Fruit fly (Drosophila melanogaster) whole organism, embryonic: Measurements from ENCODE around the gene CG6012.

Source experiments
- Ada2b ChIP-seq: fragments of 200-800 bp; sonication (Bioruptor generic); IDR thresholded peaks from 2 replicates; pipeline ENCODE4 v1.3.6; 2022; ENCODE audit warnings: missing biosample characterization, missing genetic modification characterization
- B-H2 ChIP-seq: fragments of 200-800 bp; sonication (Bioruptor generic); optimal IDR thresholded peaks from 2 replicates; lab custom pipeline; 2018; ENCODE audit warnings: missing biosample characterization, mild to moderate bottlenecking, missing genetic modification characterization
- Bdp1 ChIP-seq: fragments of 200-800 bp; sonication (Bioruptor generic); optimal IDR thresholded peaks from 3 replicates; lab custom pipeline; 2016; ENCODE audit warnings: missing biosample characterization, missing genetic modification characterization
- BtbVII ChIP-seq: fragments of 200-800 bp; sonication (Bioruptor generic); optimal IDR thresholded peaks from 3 replicates; lab custom pipeline; 2017; ENCODE audit warnings: missing biosample characterization, mild to moderate bottlenecking, missing genetic modification characterization
- CG1024 ChIP-seq: fragments of 200-800 bp; sonication (Bioruptor generic); IDR thresholded peaks from 2 replicates; pipeline ENCODE4 v1.3.6; 2022; ENCODE audit warnings: missing biosample characterization, missing genetic modification characterization
- CG10462 ChIP-seq: fragments of 200-800 bp; sonication (Bioruptor generic); optimal IDR thresholded peaks from 2 replicates; lab custom pipeline; 2016; ENCODE audit warnings: missing biosample characterization, missing genetic modification characterization
- CG11560 ChIP-seq: fragments of 200-800 bp; sonication (Bioruptor generic); IDR thresholded peaks from 3 replicates; pipeline ENCODE4 v1.3.6; 2022; ENCODE audit warnings: missing biosample characterization, missing genetic modification characterization
- CG12299 ChIP-seq: fragments of 200-800 bp; sonication (Bioruptor generic); optimal IDR thresholded peaks from 2 replicates; lab custom pipeline; 2018; ENCODE audit warnings: missing biosample characterization, mild to moderate bottlenecking, missing genetic modification characterization
- CG12659 ChIP-seq: fragments of 200-800 bp; sonication (Bioruptor generic); optimal IDR thresholded peaks from 3 replicates; lab custom pipeline; 2017; ENCODE audit warnings: mild to moderate bottlenecking, missing biosample characterization, missing genetic modification reagents, missing genetic modification characterization
- CG13894 ChIP-seq: fragments of 200-800 bp; sonication (Bioruptor generic); optimal IDR thresholded peaks from 3 replicates; lab custom pipeline; 2018; ENCODE audit warnings: missing biosample characterization, mild to moderate bottlenecking, missing genetic modification characterization, moderate library complexity
- CG14014 ChIP-seq: fragments of 200-800 bp; sonication (Bioruptor generic); IDR thresholded peaks from 2 replicates; pipeline ENCODE4 v1.3.6; 2022; ENCODE audit warnings: missing biosample characterization, missing genetic modification characterization
- CG16863 ChIP-seq: fragments of 200-800 bp; sonication (Bioruptor generic); optimal IDR thresholded peaks from 3 replicates; lab custom pipeline; 2016; ENCODE audit warnings: missing biosample characterization, missing genetic modification characterization
- CG17912 ChIP-seq: fragments of 200-800 bp; sonication (Bioruptor generic); optimal IDR thresholded peaks from 2 replicates; lab custom pipeline; 2018; ENCODE audit warnings: missing biosample characterization, mild to moderate bottlenecking, missing genetic modification characterization
- CG18011 ChIP-seq: fragments of 200-800 bp; sonication (Bioruptor generic); optimal IDR thresholded peaks from 2 replicates; lab custom pipeline; 2017; ENCODE audit warnings: missing biosample characterization, missing genetic modification characterization, mild to moderate bottlenecking, moderate library complexity, missing genotype
- CG32532 ChIP-seq: fragments of 200-800 bp; sonication (Bioruptor generic); IDR thresholded peaks from 2 replicates; pipeline ENCODE4 v1.3.6; 2022; ENCODE audit warnings: missing biosample characterization, missing genetic modification characterization
- CG4404 ChIP-seq: fragments of 200-800 bp; sonication (Bioruptor generic); IDR thresholded peaks from 2 replicates; pipeline ENCODE4 v1.3.6; 2022; ENCODE audit warnings: missing biosample characterization, missing genetic modification characterization
- CG4617 ChIP-seq: fragments of 200-800 bp; sonication (Bioruptor generic); optimal IDR thresholded peaks from 3 replicates; lab custom pipeline; 2016; ENCODE audit warnings: missing biosample characterization, missing genetic modification characterization, borderline replicate concordance
- CG7839 ChIP-seq: fragments of 200-800 bp; sonication (Bioruptor generic); optimal IDR thresholded peaks from 3 replicates; lab custom pipeline; 2018; ENCODE audit warnings: missing biosample characterization, mild to moderate bottlenecking, missing genetic modification characterization, moderate library complexity
- CG8924 ChIP-seq: fragments of 200-800 bp; optimal IDR thresholded peaks from 3 replicates; lab custom pipeline; 2019; ENCODE audit warnings: missing biosample characterization, mild to moderate bottlenecking, missing genetic modification characterization, moderate library complexity
- CkIIα-i1 ChIP-seq: fragments of 200-800 bp; sonication (Bioruptor generic); IDR thresholded peaks from 2 replicates; pipeline ENCODE4 v1.3.6; 2022; ENCODE audit warnings: missing biosample characterization, missing genetic modification characterization
- D ChIP-seq, 2 experiments: fragments of 200-800 bp in 1 of 2; fragments of >200 bp in 1 of 2; sonication (Bioruptor generic) in 1 of 2; optimal IDR thresholded peaks; 2 replicates in 1 of 2; 3 replicates in 1 of 2; lab custom pipeline; 2017; ENCODE audit warnings: mild to moderate bottlenecking in 1 of 2, missing biosample characterization in 1 of 2, missing genetic modification characterization in 1 of 2, missing genetic modification reagents in 1 of 2
- D19A ChIP-seq: fragments of 200-800 bp; optimal IDR thresholded peaks from 3 replicates; lab custom pipeline; 2019; ENCODE audit warnings: missing biosample characterization, mild to moderate bottlenecking, missing genetic modification characterization, moderate library complexity
- Dbx ChIP-seq: fragments of 200-800 bp; sonication (Bioruptor generic); IDR thresholded peaks from 3 replicates; pipeline ENCODE4 v1.3.6; 2022; ENCODE audit warnings: missing biosample characterization, missing genetic modification characterization
- Hey ChIP-seq: fragments of 200-800 bp; sonication (Bioruptor generic); optimal IDR thresholded peaks from 3 replicates; lab custom pipeline; 2018; ENCODE audit warnings: missing biosample characterization, mild to moderate bottlenecking, missing genetic modification characterization
- Hmx ChIP-seq: fragments of 200-800 bp; sonication (Bioruptor generic); optimal IDR thresholded peaks from 2 replicates; lab custom pipeline; 2016; ENCODE audit warnings: missing biosample characterization, missing genetic modification characterization
- Nf-YB ChIP-seq: fragments of 200-800 bp; sonication (Bioruptor generic); optimal IDR thresholded peaks from 3 replicates; lab custom pipeline; 2019; ENCODE audit warnings: missing biosample characterization, mild to moderate bottlenecking, missing genetic modification characterization, moderate library complexity
- Rx ChIP-seq: fragments of 200-800 bp; sonication (Bioruptor generic); IDR thresholded peaks from 2 replicates; pipeline ENCODE4 v1.3.6; 2022; ENCODE audit warnings: missing biosample characterization, missing genetic modification characterization
- Side ChIP-seq: fragments of 200-800 bp; sonication (Bioruptor generic); optimal IDR thresholded peaks from 2 replicates; lab custom pipeline; 2016; ENCODE audit warnings: missing biosample characterization, missing genetic modification characterization
- Ssrp ChIP-seq: fragments of 200-800 bp; sonication (Bioruptor generic); optimal IDR thresholded peaks from 2 replicates; lab custom pipeline; 2018; ENCODE audit warnings: missing biosample characterization, mild to moderate bottlenecking, missing genetic modification characterization, moderate library complexity
- Stat92E ChIP-seq, 3 experiments: fragments of >200 bp in 2 of 3; fragments of 200-800 bp in 1 of 3; sonication (Bioruptor generic) in 1 of 3; optimal IDR thresholded peaks; 2 replicates each; lab custom pipeline; 2017 to 2019; ENCODE audit warnings: missing biosample characterization in 3 of 3, missing genetic modification characterization in 3 of 3, mild to moderate bottlenecking in 1 of 3, moderate library complexity in 1 of 3
- TFAM ChIP-seq: fragments of 200-800 bp; sonication (Bioruptor generic); optimal IDR thresholded peaks from 2 replicates; lab custom pipeline; 2017; ENCODE audit warnings: missing biosample characterization, missing genetic modification characterization, inconsistent platforms
- ara ChIP-seq: fragments of 200-800 bp; sonication (Bioruptor generic); IDR thresholded peaks from 2 replicates; pipeline ENCODE4 v1.3.6; 2022; ENCODE audit warnings: missing biosample characterization, missing genetic modification characterization
- az2 ChIP-seq: fragments of 200-800 bp; sonication (Bioruptor generic); optimal IDR thresholded peaks from 3 replicates; lab custom pipeline; 2016; ENCODE audit warnings: missing biosample characterization, missing genetic modification characterization
- dati ChIP-seq: fragments of 200-800 bp; sonication (Bioruptor generic); IDR thresholded peaks from 2 replicates; pipeline ENCODE4 v1.3.6; 2022; ENCODE audit warnings: missing biosample characterization, missing genetic modification characterization
- dimm ChIP-seq: fragments of 200-800 bp; sonication (Bioruptor generic); IDR thresholded peaks from 2 replicates; pipeline ENCODE4 v1.3.6; 2022; ENCODE audit warnings: missing biosample characterization, missing genetic modification characterization
- esg ChIP-seq: fragments of 200-800 bp; sonication (Bioruptor generic); conservative IDR thresholded peaks from 2 replicates; pipeline ENCODE4 v1.3.6; 2022; ENCODE audit warnings: missing biosample characterization, missing genetic modification characterization
- eve ChIP-seq, 2 experiments: fragments of >200 bp; optimal IDR thresholded peaks; 2 replicates each; lab custom pipeline; 2017; ENCODE audit warnings: missing biosample characterization in 2 of 2, missing genetic modification characterization in 2 of 2
- exex ChIP-seq: fragments of 200-800 bp; sonication (Bioruptor generic); optimal IDR thresholded peaks from 4 replicates; lab custom pipeline; 2018; ENCODE audit warnings: missing biosample characterization, mild to moderate bottlenecking, missing genetic modification characterization, moderate library complexity
- ftz-f1 ChIP-seq: fragments of 200-800 bp; sonication (Bioruptor generic); optimal IDR thresholded peaks from 2 replicates; lab custom pipeline; 2016; ENCODE audit warnings: missing biosample characterization, missing genetic modification characterization
- gt ChIP-seq: fragments of 200-800 bp; sonication (Bioruptor generic); IDR thresholded peaks from 2 replicates; pipeline ENCODE4 v1.3.6; 2022; ENCODE audit warnings: missing biosample characterization, missing genetic modification characterization
- her ChIP-seq: fragments of 200-800 bp; sonication (Bioruptor generic); optimal IDR thresholded peaks from 2 replicates; lab custom pipeline; 2016; ENCODE audit warnings: missing biosample characterization, missing genetic modification characterization
- lab ChIP-seq: fragments of 200-800 bp; sonication (Bioruptor generic); optimal IDR thresholded peaks from 3 replicates; lab custom pipeline; 2017; ENCODE audit warnings: missing biosample characterization, missing genetic modification characterization, mild to moderate bottlenecking, moderate library complexity, missing genetic modification reagents
- lbe ChIP-seq: fragments of 200-800 bp; sonication (Bioruptor generic); optimal IDR thresholded peaks from 2 replicates; lab custom pipeline; 2016; ENCODE audit warnings: missing biosample characterization, mild to moderate bottlenecking, missing genetic modification characterization
- maf-S ChIP-seq: fragments of 200-800 bp; sonication (Bioruptor generic); optimal IDR thresholded peaks from 2 replicates; lab custom pipeline; 2016; ENCODE audit warnings: missing biosample characterization, missing genetic modification characterization
- otp ChIP-seq: fragments of 200-800 bp; sonication (Bioruptor generic); IDR thresholded peaks from 3 replicates; pipeline ENCODE4, ENCODE4 v1.3.6; 2022; ENCODE audit warnings: missing biosample characterization, missing genetic modification characterization
- rib ChIP-seq: fragments of 200-800 bp; sonication (Bioruptor generic); IDR thresholded peaks from 2 replicates; pipeline ENCODE4 v1.3.6; 2022; ENCODE audit warnings: missing biosample characterization, missing genetic modification characterization
- sc ChIP-seq, 3 experiments: fragments of >200 bp in 2 of 3; fragments of 200-800 bp in 1 of 3; sonication (Bioruptor generic) in 1 of 3; optimal IDR thresholded peaks; 2 replicates in 2 of 3; 3 replicates in 1 of 3; lab custom pipeline; 2017; ENCODE audit warnings: mild to moderate bottlenecking in 1 of 3, missing biosample characterization in 1 of 3, missing genetic modification characterization in 1 of 3, missing genetic modification reagents in 1 of 3
- tup ChIP-seq: fragments of 200-800 bp; sonication (Bioruptor generic); optimal IDR thresholded peaks from 2 replicates; lab custom pipeline; 2016; ENCODE audit warnings: missing biosample characterization, mild to moderate bottlenecking, missing genetic modification characterization, moderate library complexity
- vvl ChIP-seq: fragments of 200-800 bp; sonication (Bioruptor generic); IDR thresholded peaks from 2 replicates; pipeline ENCODE4 v1.3.6; 2022; ENCODE audit warnings: missing biosample characterization, missing genetic modification characterization
- z ChIP-seq: fragments of 200-800 bp; sonication (Bioruptor generic); IDR thresholded peaks from 3 replicates; pipeline ENCODE4 v1.3.6; 2022; ENCODE audit warnings: missing biosample characterization, missing genetic modification characterization

CG6012 gene

dm6 chr2L:16826872-16827506 lies 34.3 kb downstream of the CG6012 start, which contains the start of gene AspRS-m (continued):
- TF ChIP-seq D19A (tag; lab: Kevin White, UChicago) = no peak
- TF ChIP-seq Hmx (GFP tag; lab: Kevin White, UChicago) = no peak
- no peak for TF ChIP-seq z (GFP tag; lab: Robert Waterston, UW)
- TF ChIP-seq BtbVII (GFP tag; lab: Kevin White, UChicago) = no peak
- TF ChIP-seq CkIIα-i1 (GFP tag; lab: Robert Waterston, UW) = no peak
- no peak for TF ChIP-seq D (optimal IDR thresholded peaks at IDR 0.05; lab: Kevin White, UChicago)
- no peak for TF ChIP-seq D (GFP tag; optimal IDR thresholded peaks at IDR 0.05; lab: Kevin White, UChicago)
- TF ChIP-seq CG12659 = peak; percentile 56
- no peak for TF ChIP-seq sc (optimal IDR thresholded peaks at IDR 0.05; lab: Kevin White, UChicago)
- no peak for TF ChIP-seq sc (GFP tag; optimal IDR thresholded peaks at IDR 0.05; lab: Kevin White, UChicago)
- no peak for TF ChIP-seq CG11560 (tag; lab: Robert Waterston, UW)
- no peak for TF ChIP-seq vvl (GFP tag; lab: Robert Waterston, UW)
- no peak for TF ChIP-seq CG16863
- TF ChIP-seq CG10462 (GFP tag; lab: Kevin White, UChicago) = no peak
- TF ChIP-seq Bdp1 (GFP tag; lab: Kevin White, UChicago) = no peak
- TF ChIP-seq Stat92E (GFP tag; optimal IDR thresholded peaks at IDR 0.05; lab: Kevin White, UChicago) = no peak
- no peak for TF ChIP-seq eve (GFP tag; optimal IDR thresholded peaks at IDR 0.05; lab: Kevin White, UChicago)
- no peak for TF ChIP-seq ara (GFP tag; lab: Robert Waterston, UW)
- no peak for TF ChIP-seq CG4404 (GFP tag; lab: Robert Waterston, UW)
- TF ChIP-seq Rx = no peak
- TF ChIP-seq TFAM (GFP tag; lab: Kevin White, UChicago) = no peak
- TF ChIP-seq Dbx (GFP tag; lab: Robert Waterston, UW) = peak; percentile 44; the same call in 1 of the 3 replicates
- TF ChIP-seq Ssrp = no peak
- TF ChIP-seq her (GFP tag; lab: Kevin White, UChicago) = no peak
- TF ChIP-seq CG32532 (GFP tag; lab: Robert Waterston, UW) = peak; percentile 29; the same call in 1 of the 2 replicates
- no peak for TF ChIP-seq CG12299
- TF ChIP-seq CG18011 (GFP tag; lab: Kevin White, UChicago) = no peak
- TF ChIP-seq exex (tag; lab: Kevin White, UChicago) = no peak
- TF ChIP-seq Hey = no peak
- TF ChIP-seq ftz-f1 (GFP tag; lab: Kevin White, UChicago) = no peak
- no peak for TF ChIP-seq esg (GFP tag; lab: Robert Waterston, UW)
- TF ChIP-seq rib (GFP tag; lab: Robert Waterston, UW) = 0 out of 2 replicates have a peak, but pooled peaks have one; percentile 56
- no peak for TF ChIP-seq dati (GFP tag; lab: Robert Waterston, UW)
- no peak for TF ChIP-seq CG17912 (GFP tag; lab: Kevin White, UChicago)
- no peak for TF ChIP-seq lbe (GFP tag; lab: Kevin White, UChicago)
- TF ChIP-seq Nf-YB (GFP tag; lab: Kevin White, UChicago) = no peak
- TF ChIP-seq tup = no peak
- no peak for TF ChIP-seq Ada2b (GFP tag; lab: Robert Waterston, UW)
- no peak for TF ChIP-seq otp (GFP tag; lab: Robert Waterston, UW)
- TF ChIP-seq CG13894 = no peak
- no peak for TF ChIP-seq CG7839 (tag; lab: Kevin White, UChicago)
- TF ChIP-seq CG14014 = no peak
- peak; percentile 33 for TF ChIP-seq CG4617 (GFP tag; lab: Kevin White, UChicago)
- no peak for TF ChIP-seq CG8924 (tag; lab: Kevin White, UChicago)
- no peak for TF ChIP-seq lab
- no peak for TF ChIP-seq gt (GFP tag; lab: Robert Waterston, UW)
- no peak for TF ChIP-seq B-H2 (GFP tag; lab: Kevin White, UChicago)
- peak; percentile 17 for TF ChIP-seq az2 (GFP tag; lab: Kevin White, UChicago)
- TF ChIP-seq Side (GFP tag; lab: Kevin White, UChicago) = no peak
- TF ChIP-seq CG1024 (GFP tag; lab: Robert Waterston, UW) = no peak
- TF ChIP-seq maf-S (GFP tag; lab: Kevin White, UChicago) = no peak
- no peak for TF ChIP-seq dimm (GFP tag; lab: Robert Waterston, UW)
